Worm (Caenorhabditis elegans): ENCODE data around the gene ceh-20.

DNA sequence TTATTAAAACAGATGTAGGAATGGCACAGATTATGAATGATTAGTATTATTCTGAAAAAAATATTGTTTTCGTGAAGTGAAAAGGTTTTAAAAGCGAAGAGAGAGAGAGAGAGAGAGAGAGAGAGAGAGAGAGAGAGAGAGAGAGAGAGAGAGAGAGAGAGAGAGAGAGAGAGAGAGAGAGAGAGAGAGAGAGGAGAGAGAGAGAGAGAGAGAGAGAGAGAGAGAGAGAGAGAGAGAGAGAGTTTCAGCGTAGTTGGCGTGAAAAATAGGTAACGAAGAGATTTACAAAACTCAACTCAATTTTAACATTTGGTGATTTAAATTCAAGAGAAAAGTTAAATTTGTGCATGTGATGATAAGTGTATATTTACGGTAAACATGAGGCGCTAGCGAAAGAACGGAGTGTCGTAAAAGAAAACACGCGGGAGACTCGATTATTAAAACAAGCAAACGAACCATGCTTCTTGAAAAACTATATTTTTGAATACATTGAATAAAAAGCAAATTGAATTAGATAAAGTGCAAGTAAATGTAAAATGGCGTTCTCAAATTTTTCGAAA lies 11.5 kb upstream of the ceh-20 start, which contains the start of gene panl-2:
- TF ChIP-seq dao-5 (tag; optimal IDR thresholded peaks at IDR 0.05) = no peak
- TF ChIP-seq him-1 (tag; optimal IDR thresholded peaks at IDR 0.05) = no peak
- TF ChIP-seq W03F9.2 (tag; optimal IDR thresholded peaks at IDR 0.05) = no peak

Data from whole organism, L4/young adult.